Worm (Caenorhabditis elegans) whole organism, L4 larva: ENCODE data around the gene W03C9.1.

Experiments used
- F26F4.8 ChIP-seq: fragments of 200-800 bp; sonication (Bioruptor generic); conservative IDR thresholded peaks from 2 replicates; pipeline ENCODE4 v1.3.6; 2022; ENCODE audit warnings: missing genetic modification characterization, missing compliant biosample characterization
- R02D3.7 ChIP-seq: fragments of 150-350 bp; sonication (generic microtip); optimal IDR thresholded peaks from 3 replicates; lab custom pipeline; 2014; ENCODE audit warnings: missing biosample characterization, missing genetic modification characterization
- T20F7.1 ChIP-seq: fragments of 200-800 bp; sonication (Bioruptor generic); optimal IDR thresholded peaks from 2 replicates; lab custom pipeline; 2018; ENCODE audit warnings: mild to moderate bottlenecking, missing genetic modification characterization, missing compliant biosample characterization
- Y48G9A.11 ChIP-seq: fragments of 200-800 bp; sonication (Bioruptor generic); IDR thresholded peaks from 2 replicates; pipeline ENCODE4 v1.3.6; 2022; ENCODE audit warnings: missing genetic modification reagents, missing genetic modification characterization, missing compliant biosample characterization
- Y5F2A.4 ChIP-seq: fragments of 200-800 bp; sonication (Bioruptor generic); optimal IDR thresholded peaks from 2 replicates; lab custom pipeline; 2018; ENCODE audit warnings: mild to moderate bottlenecking, missing genetic modification characterization, missing compliant biosample characterization
- ZK337.2 ChIP-seq: fragments of 200-800 bp; sonication (Bioruptor generic); IDR thresholded peaks from 2 replicates; pipeline ENCODE4 v1.3.6; 2022; ENCODE audit warnings: missing genetic modification reagents, missing genetic modification characterization, missing compliant biosample characterization
- aly-2 ChIP-seq: sonication (generic microtip); optimal IDR thresholded peaks from 2 replicates; lab custom pipeline; 2018; ENCODE audit warnings: missing biosample characterization, missing genetic modification characterization
- ceh-20 ChIP-seq: fragments of 200-800 bp; sonication (Bioruptor generic); IDR thresholded peaks from 2 replicates; pipeline ENCODE4 v1.3.6; 2022; ENCODE audit warnings: missing genetic modification reagents, missing genetic modification characterization, missing compliant biosample characterization
- ceh-32 ChIP-seq: sonication (generic microtip); optimal IDR thresholded peaks from 2 replicates; lab custom pipeline; 2016; ENCODE audit warnings: mild to moderate bottlenecking, missing genetic modification characterization, missing compliant biosample characterization; ENCODE audit not compliant: poor library complexity
- ceh-62 ChIP-seq: sonication (generic microtip); optimal IDR thresholded peaks from 2 replicates; lab custom pipeline; 2017; ENCODE audit warnings: missing biosample characterization, missing genetic modification characterization
- daf-19 ChIP-seq: fragments of 200-800 bp; sonication (Bioruptor generic); conservative IDR thresholded peaks from 2 replicates; pipeline ENCODE4 v1.3.6; 2022; ENCODE audit warnings: missing genetic modification characterization, missing compliant biosample characterization
- dmd-6 ChIP-seq: fragments of 200-800 bp; sonication (Bioruptor generic); IDR thresholded peaks from 2 replicates; pipeline ENCODE4 v1.3.6; 2022; ENCODE audit warnings: missing genetic modification reagents, missing genetic modification characterization, missing compliant biosample characterization
- dmd-9 ChIP-seq: fragments of 200-800 bp; sonication (Bioruptor generic); IDR thresholded peaks from 2 replicates; pipeline ENCODE4 v1.3.6; 2022; ENCODE audit warnings: missing genetic modification reagents, missing genetic modification characterization, missing compliant biosample characterization
- dpl-1 ChIP-seq: fragments of 150-350 bp; optimal IDR thresholded peaks from 2 replicates; lab custom pipeline; 2014; ENCODE audit warnings: missing biosample characterization, missing genetic modification reagents, missing genetic modification characterization
- duxl-1 ChIP-seq: sonication (generic microtip); optimal IDR thresholded peaks from 2 replicates; lab custom pipeline; 2016; ENCODE audit warnings: mild to moderate bottlenecking, missing genetic modification characterization, moderate library complexity, missing compliant biosample characterization; ENCODE audit not compliant: poor library complexity
- dve-1 ChIP-seq: sonication (generic microtip); optimal IDR thresholded peaks from 2 replicates; lab custom pipeline; 2017; ENCODE audit warnings: antibody characterized with exemption, mild to moderate bottlenecking, missing genetic modification characterization, missing compliant biosample characterization; ENCODE audit not compliant: insufficient read depth
- fkh-10 ChIP-seq: fragments of 150-350 bp; optimal IDR thresholded peaks from 2 replicates; lab custom pipeline; 2014; ENCODE audit warnings: missing biosample characterization, missing genetic modification reagents, missing genetic modification characterization
- fos-1 ChIP-seq: fragments of 150-350 bp; optimal IDR thresholded peaks from 2 replicates; lab custom pipeline; 2014; ENCODE audit warnings: missing biosample characterization, missing genetic modification characterization
- hif-1 ChIP-seq, 2 experiments: sonication (generic microtip); optimal IDR thresholded peaks; 2 replicates each; lab custom pipeline; 2016 to 2017; ENCODE audit warnings: missing compliant biosample characterization in 2 of 2, missing genetic modification characterization in 2 of 2, missing genetic modification reagents in 2 of 2, missing genotype in 2 of 2, mild to moderate bottlenecking in 1 of 2
- hlh-30 ChIP-seq: sonication (generic microtip); optimal IDR thresholded peaks from 2 replicates; lab custom pipeline; 2017; ENCODE audit warnings: antibody characterized with exemption, mild to moderate bottlenecking, missing genetic modification characterization, missing compliant biosample characterization; ENCODE audit not compliant: insufficient read depth
- jun-1 ChIP-seq: fragments of 150-350 bp; optimal IDR thresholded peaks from 2 replicates; lab custom pipeline; 2014; ENCODE audit warnings: missing biosample characterization, missing genetic modification reagents, missing genetic modification characterization
- lin-1 ChIP-seq: fragments of 200-800 bp; sonication (Bioruptor generic); IDR thresholded peaks from 2 replicates; pipeline ENCODE4 v1.3.6; 2022; ENCODE audit warnings: missing genetic modification reagents, missing genetic modification characterization, missing compliant biosample characterization
- lin-15B ChIP-seq: fragments of 150-350 bp; sonication (generic microtip); optimal IDR thresholded peaks from 3 replicates; lab custom pipeline; 2014; ENCODE audit warnings: missing biosample characterization, missing genetic modification characterization
- lin-29 ChIP-seq: fragments of 200-800 bp; sonication (Bioruptor generic); IDR thresholded peaks from 2 replicates; pipeline ENCODE4 v1.3.6; 2022; ENCODE audit warnings: missing genetic modification reagents, missing genetic modification characterization, missing compliant biosample characterization
- lin-39 ChIP-seq: fragments of 150-350 bp; optimal IDR thresholded peaks from 2 replicates; lab custom pipeline; 2014; ENCODE audit warnings: missing biosample characterization, missing genetic modification reagents, missing genetic modification characterization
- lsy-2 ChIP-seq, 2 experiments: fragments of 150-350 bp in 1 of 2; sonication (generic microtip) in 1 of 2; optimal IDR thresholded peaks; 2 replicates each; lab custom pipeline; 2014 to 2017; ENCODE audit warnings: missing biosample characterization in 2 of 2, missing genetic modification characterization in 2 of 2
- madf-9 ChIP-seq: fragments of 200-800 bp; sonication (Bioruptor generic); conservative IDR thresholded peaks from 2 replicates; pipeline ENCODE4 v1.3.6; 2022; ENCODE audit warnings: missing genetic modification reagents, missing genetic modification characterization, missing compliant biosample characterization
- mdl-1 ChIP-seq, 2 experiments: fragments of 150-350 bp in 1 of 2; sonication (generic microtip) in 1 of 2; optimal IDR thresholded peaks; 2 replicates each; lab custom pipeline; 2014 to 2017; ENCODE audit warnings: missing biosample characterization in 2 of 2, missing genetic modification characterization in 2 of 2
- mep-1 ChIP-seq: fragments of 150-350 bp; sonication (generic microtip); optimal IDR thresholded peaks from 3 replicates; lab custom pipeline; 2014; ENCODE audit warnings: missing biosample characterization, missing genetic modification characterization
- mes-2 ChIP-seq: sonication (generic microtip); optimal IDR thresholded peaks from 2 replicates; lab custom pipeline; 2016; ENCODE audit warnings: missing genotype, mild to moderate bottlenecking, missing genetic modification characterization, missing compliant biosample characterization; ENCODE audit not compliant: poor library complexity, severe bottlenecking
- nhr-10 ChIP-seq: fragments of 150-350 bp; optimal IDR thresholded peaks from 2 replicates; lab custom pipeline; 2014; ENCODE audit warnings: missing biosample characterization, missing genetic modification characterization
- nhr-102 ChIP-seq: sonication (generic microtip); optimal IDR thresholded peaks from 2 replicates; lab custom pipeline; 2016; ENCODE audit warnings: mild to moderate bottlenecking, missing genetic modification characterization, moderate library complexity, missing compliant biosample characterization
- nhr-11 ChIP-seq: fragments of 150-350 bp; optimal IDR thresholded peaks from 2 replicates; lab custom pipeline; 2014; ENCODE audit warnings: missing biosample characterization, missing genetic modification characterization
- nhr-25 ChIP-seq: sonication (generic microtip); optimal IDR thresholded peaks from 2 replicates; lab custom pipeline; 2017; ENCODE audit warnings: missing genetic modification characterization, mild to moderate bottlenecking, missing compliant biosample characterization, antibody characterized with exemption, moderate library complexity, borderline replicate concordance; ENCODE audit not compliant: insufficient read depth
- nhr-48 ChIP-seq: sonication (generic microtip); optimal IDR thresholded peaks from 2 replicates; lab custom pipeline; 2016; ENCODE audit warnings: mild to moderate bottlenecking, missing genetic modification characterization, missing compliant biosample characterization
- nhr-6 ChIP-seq: fragments of 150-350 bp; optimal IDR thresholded peaks from 2 replicates; lab custom pipeline; 2014; ENCODE audit warnings: missing biosample characterization, missing genetic modification characterization
- nhr-76 ChIP-seq: fragments of 150-350 bp; optimal IDR thresholded peaks from 2 replicates; lab custom pipeline; 2014; ENCODE audit warnings: missing biosample characterization, missing genetic modification characterization
- set-16 ChIP-seq: fragments of 200-800 bp; sonication (Bioruptor generic); IDR thresholded peaks from 2 replicates; pipeline ENCODE4 v1.3.6; 2022; ENCODE audit warnings: missing genetic modification reagents, missing genetic modification characterization, missing compliant biosample characterization
- snpc-1.2 ChIP-seq: fragments of 200-800 bp; sonication (Bioruptor generic); IDR thresholded peaks from 2 replicates; pipeline ENCODE4 v1.3.6; 2022; ENCODE audit warnings: missing genetic modification reagents, missing genetic modification characterization, missing compliant biosample characterization
- spr-1 ChIP-seq: sonication (generic microtip); optimal IDR thresholded peaks from 2 replicates; lab custom pipeline; 2016; ENCODE audit warnings: mild to moderate bottlenecking, missing genetic modification characterization, missing compliant biosample characterization
- unc-130 ChIP-seq: sonication (generic microtip); optimal IDR thresholded peaks from 2 replicates; lab custom pipeline; 2016; ENCODE audit warnings: missing genetic modification reagents, missing genetic modification characterization, missing compliant biosample characterization
- zfp-2 ChIP-seq: sonication (generic microtip); optimal IDR thresholded peaks from 2 replicates; lab custom pipeline; 2016; ENCODE audit warnings: mild to moderate bottlenecking, missing genetic modification characterization, missing compliant biosample characterization
- zfp-3 ChIP-seq: fragments of 200-800 bp; sonication (Bioruptor generic); conservative IDR thresholded peaks from 2 replicates; pipeline ENCODE4 v1.3.6; 2022; ENCODE audit warnings: missing genetic modification reagents, missing genetic modification characterization, missing compliant biosample characterization
- zip-2 ChIP-seq: fragments of 150-350 bp; optimal IDR thresholded peaks from 2 replicates; lab custom pipeline; 2014; ENCODE audit warnings: missing biosample characterization, missing genetic modification characterization

W03C9.1 gene

DNA sequence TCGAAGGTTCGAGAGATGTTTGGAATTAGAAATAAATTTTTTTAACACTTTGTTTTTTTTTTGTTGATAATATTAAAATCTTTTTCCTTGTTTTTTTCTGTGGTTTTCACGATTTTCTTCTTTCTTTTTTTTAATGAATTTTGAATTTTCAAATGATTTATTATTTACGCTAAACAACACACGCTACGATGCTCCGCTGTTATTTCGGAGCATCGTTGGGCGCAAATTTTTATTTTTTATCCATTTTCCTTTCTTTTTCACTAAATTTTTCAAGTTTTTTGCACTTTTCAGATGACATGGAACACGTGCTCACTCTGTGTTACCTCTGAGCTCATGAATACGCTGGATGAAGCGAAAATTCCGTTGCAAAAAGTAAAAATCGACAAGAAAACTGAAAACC is at the start of gene W03C9.1, which contains the start of gene W03C9.2:
W03C9.1 (minus strand) TSS at position 46 of the 400 bp plus-strand sequence.
W03C9.2 (plus strand) TSS at position 286 of the 400 bp plus-strand sequence.
- TF ChIP-seq set-16 (GFP tag; lab: Robert Waterston, UW): no peak
- no peak for TF ChIP-seq nhr-25 (tag; lab: Kevin White, UChicago)
- TF ChIP-seq mep-1 (tag; lab: Kevin White, UChicago): no peak
- TF ChIP-seq daf-19 (GFP tag; lab: Robert Waterston, UW): no peak
- no peak for TF ChIP-seq dve-1 (tag; lab: Kevin White, UChicago)
- TF ChIP-seq T20F7.1 (GFP tag; lab: Kevin White, UChicago): peak; percentile 51
- no peak for TF ChIP-seq spr-1 (tag; lab: Kevin White, UChicago)
- peak; percentile 59; the same call in 1 of the 2 replicates for TF ChIP-seq Y48G9A.11 (GFP tag; lab: Robert Waterston, UW)

DNA sequence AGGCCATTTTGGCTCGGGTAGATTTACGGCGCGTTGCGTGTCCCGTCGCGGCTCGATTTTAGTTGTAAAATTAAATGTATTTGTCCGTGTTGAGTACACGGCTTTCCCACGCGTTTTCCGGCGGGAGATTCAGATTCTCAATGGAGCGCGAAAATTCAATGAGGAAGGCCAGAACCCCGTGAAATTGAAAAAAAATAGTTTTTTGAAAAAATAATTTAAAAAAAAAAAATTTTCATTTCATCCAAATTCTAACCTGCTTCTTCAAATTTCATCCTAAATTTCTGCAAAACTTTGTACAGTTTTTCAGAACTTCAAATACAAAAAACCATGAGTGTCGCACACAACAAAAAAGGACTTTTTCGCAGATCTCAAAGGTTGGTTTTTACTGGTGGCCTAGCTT is 46.8 kb upstream of the W03C9.1 start, which contains the start of gene glb-29:
glb-29 (plus strand) TSS at position 301 of the 400 bp plus-strand sequence.
- no peak for TF ChIP-seq mdl-1 (tag; optimal IDR thresholded peaks at IDR 0.05; lab: Kevin White, UChicago)
- no peak for TF ChIP-seq lin-39 (tag; lab: Kevin White, UChicago)
- no peak for TF ChIP-seq mes-2 (tag; lab: Kevin White, UChicago)
- no peak for TF ChIP-seq nhr-102
- TF ChIP-seq nhr-11 (tag; lab: Kevin White, UChicago): no peak
- no peak for TF ChIP-seq fos-1 (tag; lab: Kevin White, UChicago)
- no peak for TF ChIP-seq mep-1 (tag; lab: Kevin White, UChicago)
- no peak for TF ChIP-seq zfp-3 (GFP tag; lab: Robert Waterston, UW)
- no peak for TF ChIP-seq hlh-30 (tag; lab: Kevin White, UChicago)
- no peak for TF ChIP-seq R02D3.7
- no peak for TF ChIP-seq ceh-20
- no peak for TF ChIP-seq nhr-25 (tag; lab: Kevin White, UChicago)
- no peak for TF ChIP-seq ZK337.2
- no peak for TF ChIP-seq Y5F2A.4 (GFP tag; lab: Kevin White, UChicago)
- TF ChIP-seq nhr-76 (tag; lab: Kevin White, UChicago): no peak
- TF ChIP-seq nhr-6: no peak
- no peak for TF ChIP-seq ceh-32 (tag; lab: Kevin White, UChicago)
- TF ChIP-seq, all 104 proteins: peak for 0

DNA sequence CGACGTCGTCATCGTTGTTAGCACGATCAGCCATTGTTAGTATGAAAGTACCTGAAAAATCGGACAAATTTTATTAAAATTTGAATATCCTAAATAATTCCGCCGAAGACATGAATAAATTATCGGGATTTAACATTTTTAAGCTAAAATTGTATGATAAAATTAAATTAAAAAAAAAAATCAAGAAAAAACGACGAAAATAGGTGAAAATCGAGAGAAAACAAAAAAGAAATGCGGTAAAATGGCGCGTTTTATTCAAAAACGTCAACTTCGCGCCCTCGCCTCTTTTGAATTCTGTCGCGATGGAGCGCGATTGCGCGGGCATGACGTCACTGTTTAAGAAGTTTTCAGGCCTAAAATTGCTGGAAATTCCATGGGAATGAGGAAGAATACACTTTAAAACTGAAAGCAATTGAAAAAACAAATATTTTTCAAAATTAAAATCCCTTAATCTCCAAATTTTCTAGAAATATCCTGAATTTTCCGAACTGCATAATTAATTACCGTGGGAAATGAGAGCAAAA is 44.7 kb upstream of the W03C9.1 start, which contains the start of gene mcm-2:
mcm-2 (minus strand) TSS at position 51 of the 524 bp plus-strand sequence.
- TF ChIP-seq madf-9 (GFP tag; lab: Robert Waterston, UW) (no peak), ceh-32 (tag; lab: Kevin White, UChicago) (no peak), snpc-1.2 (GFP tag; lab: Robert Waterston, UW) (0 out of 2 replicates have a peak, but pooled peaks have one; percentile 41), Y5F2A.4 (GFP tag; lab: Kevin White, UChicago) (no peak), zip-2 (tag; lab: Kevin White, UChicago) (no peak), fos-1 (tag; lab: Kevin White, UChicago) (no peak), nhr-48 (tag; lab: Kevin White, UChicago) (no peak), zfp-2 (no peak), dmd-9 (GFP tag; lab: Robert Waterston, UW) (no peak), jun-1 (no peak), ceh-62 (tag; lab: Kevin White, UChicago) (no peak), fkh-10 (GFP tag; lab: Kevin White, UChicago) (no peak), hlh-30 (tag; lab: Kevin White, UChicago) (peak; percentile 45), lin-29 (GFP tag; lab: Robert Waterston, UW) (no peak), unc-130 (GFP tag; lab: Kevin White, UChicago) (peak; percentile 89), hif-1 (tag; optimal IDR thresholded peaks at IDR 0.05; lab: Kevin White, UChicago) (peak in 1 of 2 experiments; percentile 47), lin-1 (GFP tag; lab: Robert Waterston, UW) (peak; percentile 38; the same call in 1 of the 2 replicates), duxl-1 (tag; lab: Kevin White, UChicago) (no peak), lsy-2 (tag; optimal IDR thresholded peaks at IDR 0.05; lab: Kevin White, UChicago) (no peak), dpl-1 (GFP tag; lab: Kevin White, UChicago) (peak; percentile 87), lin-15B (tag; lab: Kevin White, UChicago) (no peak), F26F4.8 (GFP tag; lab: Robert Waterston, UW) (no peak), nhr-10 (tag; lab: Kevin White, UChicago) (no peak), mdl-1 (tag; optimal IDR thresholded peaks at IDR 0.05; lab: Kevin White, UChicago) (no peak), nhr-6 (no peak), aly-2 (tag; lab: Kevin White, UChicago) (no peak), dmd-6 (peak; percentile 31; the same call in 1 of the 2 replicates), mep-1 (tag; lab: Kevin White, UChicago) (no peak)
